Fruit fly (Drosophila melanogaster) whole organism, pupa: ENCODE data around the gene CG1103.
A peak's percentile ranks its signal among the peaks of the same experiment; 100 is the strongest.

ENCODE experiments used
- CG10348 ChIP-seq: fragments of 200-800 bp; sonication (Bioruptor generic); IDR thresholded peaks from 2 replicates; pipeline ENCODE4 v1.3.6; 2022; ENCODE audit warnings: missing biosample characterization, missing genetic modification characterization
- CG12605 ChIP-seq: fragments of 200-800 bp; sonication (Bioruptor generic); IDR thresholded peaks from 2 replicates; pipeline ENCODE4 v1.3.6; 2022; ENCODE audit warnings: missing biosample characterization, missing genetic modification characterization
- CG13204 ChIP-seq: fragments of 200-800 bp; sonication (Bioruptor generic); optimal IDR thresholded peaks from 2 replicates; lab custom pipeline; 2018; ENCODE audit warnings: missing biosample characterization, mild to moderate bottlenecking, missing genetic modification characterization, moderate library complexity
- CG14655 ChIP-seq: fragments of 200-800 bp; sonication (Bioruptor generic); optimal IDR thresholded peaks from 3 replicates; lab custom pipeline; 2017; ENCODE audit warnings: mild to moderate bottlenecking, missing biosample characterization, missing genetic modification reagents, missing genetic modification characterization
- CG15710 ChIP-seq: fragments of 200-800 bp; sonication (Bioruptor generic); optimal IDR thresholded peaks from 2 replicates; lab custom pipeline; 2018; ENCODE audit warnings: missing biosample characterization, mild to moderate bottlenecking, missing genetic modification characterization, moderate library complexity
- CG17806 ChIP-seq: fragments of 200-800 bp; sonication (Bioruptor generic); optimal IDR thresholded peaks from 2 replicates; lab custom pipeline; 2018; ENCODE audit warnings: missing biosample characterization, mild to moderate bottlenecking, missing genetic modification characterization, moderate library complexity
- CG32121 ChIP-seq: fragments of 200-800 bp; sonication (Bioruptor generic); IDR thresholded peaks from 2 replicates; pipeline ENCODE4 v1.3.6; 2022; ENCODE audit warnings: missing biosample characterization, missing genetic modification characterization
- CG34367 ChIP-seq: fragments of 200-800 bp; sonication (Bioruptor generic); optimal IDR thresholded peaks from 2 replicates; lab custom pipeline; 2018; ENCODE audit warnings: missing biosample characterization, mild to moderate bottlenecking, missing genetic modification characterization
- CG4496 ChIP-seq: fragments of 200-800 bp; sonication (Bioruptor generic); IDR thresholded peaks from 3 replicates; pipeline ENCODE4 v1.3.6; 2022; ENCODE audit warnings: missing biosample characterization, missing genetic modification characterization
- CG8159 ChIP-seq: fragments of 200-800 bp; sonication (Bioruptor generic); optimal IDR thresholded peaks from 3 replicates; lab custom pipeline; 2018; ENCODE audit warnings: missing biosample characterization, mild to moderate bottlenecking, missing genetic modification characterization, moderate library complexity
- CG8301 ChIP-seq: fragments of 200-800 bp; sonication (Bioruptor generic); optimal IDR thresholded peaks from 2 replicates; lab custom pipeline; 2018; ENCODE audit warnings: missing biosample characterization, mild to moderate bottlenecking, missing genetic modification characterization
- CG9948 ChIP-seq: fragments of 200-800 bp; sonication (Bioruptor generic); optimal IDR thresholded peaks from 2 replicates; lab custom pipeline; 2018; ENCODE audit warnings: missing biosample characterization, mild to moderate bottlenecking, missing genetic modification characterization, moderate library complexity
- D1 ChIP-seq: fragments of 200-800 bp; sonication (Bioruptor generic); optimal IDR thresholded peaks from 2 replicates; lab custom pipeline; 2018; ENCODE audit warnings: missing biosample characterization, mild to moderate bottlenecking, missing genetic modification characterization, moderate library complexity
- EcR ChIP-seq: fragments of 200-800 bp; sonication (Bioruptor generic); optimal IDR thresholded peaks from 3 replicates; lab custom pipeline; 2019; ENCODE audit warnings: missing biosample characterization, missing genetic modification characterization, mild to moderate bottlenecking, moderate library complexity, missing genetic modification reagents
- Ets98B ChIP-seq: fragments of 200-800 bp; sonication (Bioruptor generic); IDR thresholded peaks from 2 replicates; pipeline ENCODE4 v1.3.6; 2022; ENCODE audit warnings: missing biosample characterization, missing genetic modification characterization
- Pif1A ChIP-seq: fragments of 200-800 bp; sonication (Bioruptor generic); optimal IDR thresholded peaks from 3 replicates; lab custom pipeline; 2016; ENCODE audit warnings: missing biosample characterization, missing genetic modification characterization
- Pif1B ChIP-seq: fragments of 200-800 bp; sonication (Bioruptor generic); optimal IDR thresholded peaks from 3 replicates; lab custom pipeline; 2016; ENCODE audit warnings: missing biosample characterization, missing genetic modification characterization
- Snoo ChIP-seq: fragments of 200-800 bp; sonication (Bioruptor generic); optimal IDR thresholded peaks from 3 replicates; lab custom pipeline; 2017; ENCODE audit warnings: missing biosample characterization, mild to moderate bottlenecking, missing genetic modification characterization, inconsistent platforms
- fd96Ca ChIP-seq: fragments of 200-800 bp; sonication (Bioruptor generic); IDR thresholded peaks from 3 replicates; pipeline ENCODE4 v1.3.6; 2022; ENCODE audit warnings: missing biosample characterization, missing genetic modification characterization
- gl ChIP-seq: fragments of 200-800 bp; sonication (Bioruptor generic); optimal IDR thresholded peaks from 2 replicates; lab custom pipeline; 2018; ENCODE audit warnings: missing biosample characterization, mild to moderate bottlenecking, missing genetic modification characterization
- rn ChIP-seq: fragments of 200-800 bp; sonication (Bioruptor generic); IDR thresholded peaks from 2 replicates; pipeline ENCODE4 v1.3.6; 2022; ENCODE audit warnings: missing biosample characterization, missing genetic modification characterization

CG1103 gene

DNA sequence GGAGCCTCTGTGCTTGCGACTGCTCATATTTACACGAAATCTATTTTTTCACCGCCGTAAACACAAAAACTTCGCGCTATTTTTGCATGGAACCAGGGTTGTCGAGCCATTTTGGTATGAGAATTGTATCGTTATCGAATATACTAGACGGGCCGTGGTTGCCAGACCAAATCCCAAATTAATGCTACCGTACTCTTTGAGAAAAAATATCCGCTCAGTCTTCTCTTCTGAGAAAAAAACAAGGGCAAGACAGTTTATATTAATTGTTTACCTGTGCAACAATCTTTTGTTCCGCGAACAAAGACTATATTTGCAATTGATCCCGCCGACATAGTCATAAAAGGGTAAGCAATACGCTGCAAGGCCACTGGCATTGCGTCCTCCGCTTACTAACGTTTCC is at the start of gene CG1103, which contains the start of gene Skp2:
Gene CG1103, plus strand, starts transcription at position 176 of the 400 bp plus-strand sequence.
Gene Skp2, minus strand, starts transcription at position 95 of the 400 bp plus-strand sequence.
- TF ChIP-seq Snoo (peak; percentile 3), EcR (GFP tag; lab: Kevin White, UChicago) (peak; percentile 55), CG13204 (GFP tag; lab: Kevin White, UChicago) (no peak)

DNA sequence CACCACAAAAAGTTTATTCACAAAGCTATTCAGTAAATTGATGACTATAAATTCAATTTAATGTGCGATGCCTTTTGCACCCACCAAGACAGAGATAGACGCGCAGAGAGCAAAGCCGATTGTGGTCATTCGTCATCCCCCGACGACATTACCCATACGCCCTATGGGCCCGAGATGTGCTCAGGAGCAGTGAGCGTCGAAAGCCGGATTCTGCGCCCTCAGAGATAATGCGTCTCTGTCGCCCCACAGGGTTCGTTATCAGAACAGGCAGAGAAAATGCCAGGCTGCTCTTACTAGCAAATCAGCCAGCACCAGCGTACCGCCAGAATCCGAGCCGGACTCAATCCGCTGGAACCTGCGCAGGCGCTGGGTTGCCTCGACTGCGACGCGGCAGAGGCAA is 46.3 kb upstream of the CG1103 start:
- TF ChIP-seq CG32121 (GFP tag; lab: Robert Waterston, UW) (no peak), gl (tag; lab: Kevin White, UChicago) (peak; percentile 7)

DNA sequence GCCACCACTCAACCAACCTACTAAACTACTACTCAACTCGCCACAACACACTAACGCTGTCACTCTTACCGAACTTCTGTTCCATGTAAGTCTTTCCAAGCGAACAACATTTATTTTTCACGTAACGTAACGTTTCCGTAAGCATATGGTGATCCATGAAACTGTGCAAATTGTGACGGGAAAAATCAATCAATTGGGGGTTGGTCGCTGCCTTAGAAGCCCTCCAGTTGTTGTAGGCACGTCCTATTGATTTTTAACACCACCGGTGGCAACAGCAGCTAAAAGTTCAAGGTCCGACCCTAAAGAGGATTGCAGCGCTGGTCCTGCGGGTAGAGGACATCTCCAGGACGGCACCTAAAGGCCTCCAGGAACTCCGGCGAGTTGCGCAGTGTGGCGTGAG is 45.4 kb upstream of the CG1103 start:
- TF ChIP-seq gl (tag; lab: Kevin White, UChicago) (no peak), D1 (tag; lab: Kevin White, UChicago) (no peak), CG9948 (tag; lab: Kevin White, UChicago) (no peak), Ets98B (GFP tag; lab: Robert Waterston, UW) (no peak), CG34367 (no peak), Snoo (no peak), fd96Ca (GFP tag; lab: Robert Waterston, UW) (no peak), EcR (GFP tag; lab: Kevin White, UChicago) (no peak), Pif1B (GFP tag; lab: Kevin White, UChicago) (no peak), CG12605 (GFP tag; lab: Robert Waterston, UW) (no peak), CG17806 (no peak), CG13204 (GFP tag; lab: Kevin White, UChicago) (no peak)
- TF ChIP-seq, all 21 proteins: peak for 0

DNA sequence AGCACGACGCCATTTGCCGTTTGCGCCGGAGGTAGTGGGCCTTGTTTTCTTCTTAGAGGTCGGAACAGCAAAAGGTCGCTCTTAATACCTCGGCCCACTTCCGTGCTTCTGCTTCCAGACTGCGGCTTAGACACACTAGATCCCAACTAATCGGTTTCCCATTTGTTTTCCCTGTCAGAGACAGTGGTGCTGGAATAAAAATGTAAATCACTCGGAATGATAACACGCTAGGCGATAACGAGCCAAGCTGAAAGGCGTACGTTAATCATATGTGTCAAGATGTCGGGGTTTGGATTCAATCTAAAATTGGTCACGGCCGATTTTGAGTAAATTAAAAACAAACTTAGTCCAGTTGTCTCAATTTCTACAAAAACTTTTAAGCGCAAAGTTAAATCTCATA is 42.9 kb upstream of the CG1103 start, which contains the start of gene Nepl11:
Gene Nepl11, minus strand, starts transcription at position 152 of the 400 bp plus-strand sequence.
- TF ChIP-seq CG8159 (tag; lab: Kevin White, UChicago) (no peak), Pif1B (GFP tag; lab: Kevin White, UChicago) (no peak), CG9948 (tag; lab: Kevin White, UChicago) (no peak), Snoo (no peak), CG15710 (no peak), EcR (GFP tag; lab: Kevin White, UChicago) (no peak), rn (GFP tag; lab: Robert Waterston, UW) (no peak)
- TF ChIP-seq, all 21 proteins: peak for 0

DNA sequence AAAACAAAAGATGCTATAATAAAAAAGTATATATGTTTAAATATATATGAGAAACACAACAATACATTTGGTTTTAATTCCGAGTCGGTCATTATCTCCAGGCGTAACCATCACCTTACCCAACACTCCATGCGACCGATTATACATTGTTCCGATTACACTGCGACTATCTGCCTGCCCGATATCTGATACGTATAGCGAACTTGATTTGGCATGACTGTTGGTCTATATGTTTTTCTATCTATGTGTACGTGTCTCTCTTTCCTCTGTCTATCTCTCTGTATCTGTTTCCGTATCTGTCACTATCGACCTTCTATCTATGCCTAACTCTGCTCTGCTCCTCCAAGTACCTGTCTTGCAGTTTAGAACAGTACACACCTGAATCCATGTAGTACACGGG is 36.1 kb upstream of the CG1103 start:
- no peak for TF ChIP-seq rn (GFP tag; lab: Robert Waterston, UW)
- no peak for TF ChIP-seq Ets98B (GFP tag; lab: Robert Waterston, UW)
- TF ChIP-seq CG14655 (GFP tag; lab: Kevin White, UChicago), result no peak
- TF ChIP-seq CG4496, result no peak
- TF ChIP-seq fd96Ca (GFP tag; lab: Robert Waterston, UW), result no peak
- TF ChIP-seq CG17806, result no peak
- no peak for TF ChIP-seq Pif1A (GFP tag; lab: Kevin White, UChicago)
- TF ChIP-seq CG12605 (GFP tag; lab: Robert Waterston, UW), result no peak
- no peak for TF ChIP-seq CG32121 (GFP tag; lab: Robert Waterston, UW)
- TF ChIP-seq D1 (tag; lab: Kevin White, UChicago), result no peak
- no peak for TF ChIP-seq EcR (GFP tag; lab: Kevin White, UChicago)
- no peak for TF ChIP-seq CG9948 (tag; lab: Kevin White, UChicago)
- TF ChIP-seq CG34367, result no peak
- no peak for TF ChIP-seq Pif1B (GFP tag; lab: Kevin White, UChicago)

DNA sequence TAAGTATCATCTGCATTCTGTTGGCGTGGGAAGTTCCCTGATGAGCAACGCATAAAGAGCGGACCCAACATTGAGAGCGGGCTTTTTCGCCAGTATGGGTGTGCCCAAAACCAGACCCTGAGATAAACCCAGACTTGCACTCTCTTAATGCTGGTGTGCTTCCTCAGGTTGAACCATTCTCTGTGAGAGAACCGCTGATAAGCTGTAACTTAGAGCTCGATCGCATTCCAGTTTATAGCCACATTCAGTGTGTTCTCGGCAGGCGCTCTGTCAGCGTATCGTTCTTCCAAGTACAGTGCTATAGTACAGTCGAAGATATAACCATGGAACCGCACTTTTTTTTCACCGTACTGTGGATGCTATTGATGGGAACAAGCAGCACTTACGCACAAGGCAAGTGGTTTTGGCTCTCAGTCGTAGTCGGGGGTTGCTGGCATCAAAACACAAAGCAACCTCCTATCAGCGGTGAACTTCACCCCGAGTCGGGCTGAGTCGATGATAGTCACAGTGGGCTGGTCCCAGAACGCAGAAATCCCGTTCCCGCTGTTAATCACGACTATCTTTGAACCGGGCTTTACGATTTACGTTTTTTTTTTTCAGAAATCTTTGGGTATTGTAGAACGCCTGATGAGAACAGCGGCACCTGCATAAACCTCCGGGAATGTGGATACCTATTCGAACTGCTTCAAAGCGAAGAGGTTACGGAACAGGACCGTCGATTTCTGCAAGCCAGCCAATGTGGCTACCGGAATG is 29.7 kb upstream of the CG1103 start, which contains the start of gene MP1:
Gene MP1, plus strand, starts transcription at position 245 of the 753 bp plus-strand sequence.
- TF ChIP-seq D1 (tag; lab: Kevin White, UChicago), result no peak
- no peak for TF ChIP-seq CG9948 (tag; lab: Kevin White, UChicago)
- TF ChIP-seq CG8159 (tag; lab: Kevin White, UChicago), result peak; percentile 11
- TF ChIP-seq EcR (GFP tag; lab: Kevin White, UChicago), result peak; percentile 80
- 0 out of 2 replicates have a peak, but pooled peaks have one; percentile 41 for TF ChIP-seq CG12605 (GFP tag; lab: Robert Waterston, UW)
- TF ChIP-seq CG34367, result no peak
- TF ChIP-seq Pif1B (GFP tag; lab: Kevin White, UChicago), result no peak
- TF ChIP-seq CG10348 (GFP tag; lab: Robert Waterston, UW), result no peak
- peak; percentile 34 for TF ChIP-seq gl (tag; lab: Kevin White, UChicago)
- no peak for TF ChIP-seq CG13204 (GFP tag; lab: Kevin White, UChicago)
- TF ChIP-seq Snoo, result peak; percentile 23
- no peak for TF ChIP-seq rn (GFP tag; lab: Robert Waterston, UW)
- no peak for TF ChIP-seq Pif1A (GFP tag; lab: Kevin White, UChicago)
- TF ChIP-seq CG15710, result no peak

DNA sequence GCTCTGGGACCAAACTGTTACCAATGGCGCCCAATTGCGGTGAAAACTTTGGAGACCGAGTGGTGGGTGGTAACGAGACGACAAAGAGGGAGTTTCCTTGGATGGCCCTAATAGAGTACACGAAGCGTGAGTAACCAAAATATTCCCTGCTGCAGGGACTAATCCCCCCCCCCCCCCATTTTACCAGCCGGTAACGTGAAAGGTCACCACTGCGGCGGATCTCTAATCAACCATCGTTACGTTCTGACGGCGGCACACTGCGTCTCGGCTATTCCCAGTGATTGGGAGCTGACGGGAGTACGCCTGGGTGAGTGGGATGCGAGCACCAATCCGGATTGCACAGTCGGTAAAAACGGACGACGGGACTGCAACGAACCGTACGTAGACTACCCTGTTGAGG is 28.8 kb upstream of the CG1103 start:
- TF ChIP-seq CG8159 (tag; lab: Kevin White, UChicago) (no peak), fd96Ca (GFP tag; lab: Robert Waterston, UW) (no peak), CG4496 (no peak), D1 (tag; lab: Kevin White, UChicago) (no peak), CG32121 (GFP tag; lab: Robert Waterston, UW) (no peak), CG15710 (no peak), Snoo (no peak), CG34367 (no peak), CG8301 (tag; lab: Kevin White, UChicago) (no peak), Ets98B (GFP tag; lab: Robert Waterston, UW) (no peak), CG13204 (GFP tag; lab: Kevin White, UChicago) (no peak), CG10348 (GFP tag; lab: Robert Waterston, UW) (no peak), Pif1A (GFP tag; lab: Kevin White, UChicago) (no peak), CG14655 (GFP tag; lab: Kevin White, UChicago) (no peak), Pif1B (GFP tag; lab: Kevin White, UChicago) (no peak), gl (tag; lab: Kevin White, UChicago) (no peak), CG12605 (GFP tag; lab: Robert Waterston, UW) (no peak), CG9948 (tag; lab: Kevin White, UChicago) (no peak)
